Worm (Caenorhabditis elegans) whole organism, L4 larva: Measurements from ENCODE around the gene T26C12.2.

ENCODE experiments used
- ama-1 ChIP-seq: fragments of 150-350 bp; optimal IDR thresholded peaks from 2 replicates; lab custom pipeline; 2014; ENCODE audit warnings: inconsistent platforms, mixed read lengths
- arid-1 ChIP-seq: fragments of 200-800 bp; sonication (Bioruptor generic); conservative IDR thresholded peaks from 2 replicates; pipeline ENCODE4 v1.3.6; 2022; ENCODE audit warnings: missing genetic modification reagents, missing genetic modification characterization, missing compliant biosample characterization
- cey-2 ChIP-seq: sonication (generic microtip); optimal IDR thresholded peaks from 3 replicates; lab custom pipeline; 2017; ENCODE audit warnings: missing genetic modification characterization, mild to moderate bottlenecking, missing compliant biosample characterization, antibody characterized with exemption, borderline replicate concordance; ENCODE audit not compliant: insufficient read depth
- fos-1 ChIP-seq: fragments of 150-350 bp; optimal IDR thresholded peaks from 2 replicates; lab custom pipeline; 2014; ENCODE audit warnings: missing biosample characterization, missing genetic modification characterization
- jun-1 ChIP-seq: fragments of 150-350 bp; optimal IDR thresholded peaks from 2 replicates; lab custom pipeline; 2014; ENCODE audit warnings: missing biosample characterization, missing genetic modification reagents, missing genetic modification characterization
- lin-39 ChIP-seq: fragments of 150-350 bp; optimal IDR thresholded peaks from 2 replicates; lab custom pipeline; 2014; ENCODE audit warnings: missing biosample characterization, missing genetic modification reagents, missing genetic modification characterization
- lir-3 ChIP-seq: sonication (generic microtip); optimal IDR thresholded peaks from 2 replicates; lab custom pipeline; 2016; ENCODE audit warnings: mild to moderate bottlenecking, missing genetic modification characterization, missing compliant biosample characterization
- nhr-25 ChIP-seq: sonication (generic microtip); optimal IDR thresholded peaks from 2 replicates; lab custom pipeline; 2017; ENCODE audit warnings: missing genetic modification characterization, mild to moderate bottlenecking, missing compliant biosample characterization, antibody characterized with exemption, moderate library complexity, borderline replicate concordance; ENCODE audit not compliant: insufficient read depth
- nhr-41 ChIP-seq: fragments of 200-800 bp; sonication (Bioruptor generic); IDR thresholded peaks from 2 replicates; pipeline ENCODE4 v1.3.6; 2022; ENCODE audit warnings: missing genetic modification reagents, missing genetic modification characterization, missing compliant biosample characterization
- nhr-6 ChIP-seq: fragments of 150-350 bp; optimal IDR thresholded peaks from 2 replicates; lab custom pipeline; 2014; ENCODE audit warnings: missing biosample characterization, missing genetic modification characterization
- nhr-77 ChIP-seq: fragments of 150-350 bp; optimal IDR thresholded peaks from 2 replicates; lab custom pipeline; 2014; ENCODE audit warnings: missing biosample characterization, missing genetic modification characterization
- snpc-4 ChIP-seq: fragments of 150-350 bp; optimal IDR thresholded peaks from 2 replicates; lab custom pipeline; 2014; ENCODE audit warnings: missing biosample characterization, missing genetic modification characterization

DNA sequence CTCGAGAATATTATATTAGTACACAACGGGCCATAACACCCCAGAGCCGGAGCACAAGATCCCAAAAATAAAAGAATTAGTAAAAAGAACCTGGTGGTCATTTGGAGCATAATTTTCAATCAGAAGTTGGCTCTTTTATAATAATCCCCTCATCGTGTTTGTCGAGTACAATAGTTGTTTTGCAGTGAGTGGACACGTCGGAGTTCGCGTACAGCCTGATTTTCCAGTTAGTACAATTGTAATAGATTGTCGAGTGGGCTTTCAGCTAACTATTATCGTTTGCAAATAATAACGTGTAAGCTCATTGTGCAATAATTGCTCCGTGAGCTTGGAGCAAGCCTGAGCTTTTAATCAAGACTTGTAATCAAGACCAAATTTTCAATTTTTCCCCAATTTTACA lies 41.9 kb upstream of the T26C12.2 start, which contains the start of gene W08E12.9:
- no peak for TF ChIP-seq snpc-4 (tag; lab: Kevin White, UChicago)
- TF ChIP-seq nhr-6 (tag; lab: Kevin White, UChicago) = no peak
- TF ChIP-seq fos-1 = no peak
- TF ChIP-seq lir-3 (tag; lab: Kevin White, UChicago) = no peak
- TF ChIP-seq arid-1 = no peak
- TF ChIP-seq jun-1 (tag; lab: Kevin White, UChicago) = no peak
- TF ChIP-seq cey-2 (tag; lab: Kevin White, UChicago) = no peak
- no peak for TF ChIP-seq nhr-77 (tag; lab: Kevin White, UChicago)
- no peak for TF ChIP-seq ama-1 (lab: Kevin White, UChicago)
- no peak for TF ChIP-seq nhr-41 (GFP tag; lab: Robert Waterston, UW)
- no peak for TF ChIP-seq lin-39 (tag; lab: Kevin White, UChicago)
- TF ChIP-seq nhr-25 (tag; lab: Kevin White, UChicago) = no peak
